Fruit fly (Drosophila melanogaster): ENCODE measurements around the gene Srp72.

The Srp72 gene

DNA sequence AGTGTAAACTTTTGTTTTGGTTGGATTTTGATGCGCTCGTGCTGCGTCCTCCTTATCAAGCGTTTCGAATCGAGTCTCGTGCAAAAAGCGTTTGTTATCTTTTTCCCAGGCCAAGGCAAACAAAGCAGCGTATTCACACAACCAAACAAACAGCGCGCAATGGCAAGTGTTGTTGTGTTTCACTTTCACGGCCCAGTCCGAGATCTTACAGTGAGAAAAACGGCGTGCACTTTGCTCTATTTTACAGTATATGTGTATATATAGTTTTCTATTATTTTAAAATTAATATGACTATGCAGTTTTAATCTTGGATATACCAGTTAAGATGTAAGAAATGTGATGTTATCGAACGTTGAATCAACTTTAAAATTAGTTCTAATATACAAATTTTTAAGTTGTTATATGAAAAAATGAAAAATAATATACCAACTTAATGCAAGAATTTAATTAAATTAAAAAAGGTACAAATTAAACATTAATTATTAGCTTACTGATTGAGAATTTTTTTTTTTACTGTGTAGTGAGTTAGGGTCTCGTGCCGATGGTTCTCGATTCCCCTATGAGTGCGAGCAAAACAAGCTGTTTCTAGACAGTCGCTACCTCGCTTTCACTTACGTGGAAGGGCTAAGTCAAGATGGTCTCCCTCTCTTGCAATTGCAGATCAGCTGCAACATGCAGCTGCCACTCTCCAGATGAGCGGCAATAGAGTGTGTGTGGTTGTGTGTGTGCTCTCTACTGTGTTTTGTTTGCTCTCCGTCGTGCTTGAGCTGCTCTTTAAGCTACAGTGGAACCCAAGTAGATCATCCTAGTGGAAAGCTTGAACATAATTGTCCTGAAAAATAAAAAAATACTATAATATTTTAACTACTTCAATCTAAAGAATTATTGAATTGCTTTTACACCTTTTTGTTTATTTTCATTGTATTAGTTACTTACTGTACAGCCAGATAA lies 6.0 kb downstream of the Srp72 start (continued):
- TF ChIP-seq sna (GFP tag; IDR thresholded peaks at IDR 0.05; ENCODE audit: partially characterized antibody): no peak
- peak; percentile 95 for TF ChIP-seq CG33557 (GFP tag; optimal IDR thresholded peaks at IDR 0.05)
- TF ChIP-seq CG2120 (GFP tag; optimal IDR thresholded peaks at IDR 0.05): peak; percentile 55
- TF ChIP-seq psq (GFP tag; optimal IDR thresholded peaks at IDR 0.05): peak; percentile 62
- no peak for TF ChIP-seq Lim3 (GFP tag; IDR thresholded peaks at IDR 0.05)
- TF ChIP-seq slp2 (GFP tag; optimal IDR thresholded peaks at IDR 0.05): no peak
- TF ChIP-seq CG8388 (GFP tag; optimal IDR thresholded peaks at IDR 0.05): peak; percentile 96
- TF ChIP-seq CG1602 (GFP tag; optimal IDR thresholded peaks at IDR 0.05): peak; percentile 86
- peak; percentile 80 for TF ChIP-seq CG6683 (GFP tag; optimal IDR thresholded peaks at IDR 0.05)
- TF ChIP-seq Gug (GFP tag; IDR thresholded peaks at IDR 0.05): peak; percentile 58; the same call in 2 of the 4 replicates
- peak; percentile 73 for TF ChIP-seq row (GFP tag; IDR thresholded peaks at IDR 0.05)
- peak; percentile 75 for TF ChIP-seq scrt (GFP tag; optimal IDR thresholded peaks at IDR 0.05)
- TF ChIP-seq CG43689 (GFP tag; IDR thresholded peaks at IDR 0.05): peak; percentile 55; the same call in 1 of the 2 replicates
- no peak for TF ChIP-seq Dfd (GFP tag; optimal IDR thresholded peaks at IDR 0.05)
- TF ChIP-seq CG8944 (GFP tag; optimal IDR thresholded peaks at IDR 0.05): peak; percentile 21
- peak; percentile 87 for TF ChIP-seq CG4424 (GFP tag; optimal IDR thresholded peaks at IDR 0.05)
- TF ChIP-seq CG6654 (GFP tag; optimal IDR thresholded peaks at IDR 0.05): peak; percentile 68
- peak; percentile 49; the same call in 1 of the 2 replicates for TF ChIP-seq CG1024 (GFP tag; IDR thresholded peaks at IDR 0.05)
- no peak for TF ChIP-seq Bteb2 (GFP tag; optimal IDR thresholded peaks at IDR 0.05)
- TF ChIP-seq CG2129 (GFP tag; IDR thresholded peaks at IDR 0.05; ENCODE audit: partially characterized antibody): no peak
- peak; percentile 64; the same call in 1 of the 2 replicates for TF ChIP-seq CG10959 (GFP tag; IDR thresholded peaks at IDR 0.05)
- TF ChIP-seq Meics (GFP tag; optimal IDR thresholded peaks at IDR 0.05): peak; percentile 87
- TF ChIP-seq disco-r (GFP tag; optimal IDR thresholded peaks at IDR 0.05): no peak
- peak; percentile 81 for TF ChIP-seq ttk (GFP tag; IDR thresholded peaks at IDR 0.05)
- TF ChIP-seq nmo (GFP tag; optimal IDR thresholded peaks at IDR 0.05): peak; percentile 98
- TF ChIP-seq GATAe (GFP tag; conservative IDR thresholded peaks at IDR 0.05): no peak; the same call in 1 of the 2 replicates
- TF ChIP-seq CG7928 (GFP tag; optimal IDR thresholded peaks at IDR 0.05): no peak
- TF ChIP-seq Hr3 (GFP tag; optimal IDR thresholded peaks at IDR 0.05): peak; percentile 85
- peak; percentile 59 for TF ChIP-seq sd (tag; optimal IDR thresholded peaks at IDR 0.05)
- peak; percentile 86 for TF ChIP-seq CG4820 (GFP tag; optimal IDR thresholded peaks at IDR 0.05)
- no peak for TF ChIP-seq CG12744 (GFP tag; optimal IDR thresholded peaks at IDR 0.05)
- TF ChIP-seq CG9932 (GFP tag; IDR thresholded peaks at IDR 0.05): no peak
- peak; percentile 45 for TF ChIP-seq MTF-1 (GFP tag; optimal IDR thresholded peaks at IDR 0.05; ENCODE audit: borderline replicate concordance)
- peak; percentile 92 for TF ChIP-seq CG12299 (tag; optimal IDR thresholded peaks at IDR 0.05)
- TF ChIP-seq klu (GFP tag; IDR thresholded peaks at IDR 0.05): peak; percentile 53
- TF ChIP-seq prd (optimal IDR thresholded peaks at IDR 0.05): no peak
- TF ChIP-seq prd (GFP tag; IDR thresholded peaks at IDR 0.05): peak; percentile 86
- TF ChIP-seq Atf6 (GFP tag; IDR thresholded peaks at IDR 0.05): peak; percentile 28; the same call in 1 of the 2 replicates
- peak; percentile 65 for TF ChIP-seq CG8290 (GFP tag; optimal IDR thresholded peaks at IDR 0.05)
- TF ChIP-seq CG8290 (tag; optimal IDR thresholded peaks at IDR 0.05): peak; percentile 11 to 25
- peak; percentile 75 for TF ChIP-seq caup (GFP tag; optimal IDR thresholded peaks at IDR 0.05; ENCODE audit: severe bottlenecking)
- peak; percentile 25 for TF ChIP-seq CG33213 (GFP tag; optimal IDR thresholded peaks at IDR 0.05)
- no peak for TF ChIP-seq vfl (GFP tag; optimal IDR thresholded peaks at IDR 0.05)
- TF ChIP-seq knrl (GFP tag; IDR thresholded peaks at IDR 0.05; ENCODE audit: partially characterized antibody): no peak
- TF ChIP-seq ind (GFP tag; optimal IDR thresholded peaks at IDR 0.05): peak; percentile 76
- peak; percentile 63 for TF ChIP-seq CG6272 (GFP tag; IDR thresholded peaks at IDR 0.05)
- no peak for TF ChIP-seq z (GFP tag; IDR thresholded peaks at IDR 0.05)
- TF ChIP-seq CG10321 (GFP tag; IDR thresholded peaks at IDR 0.05): no peak
- TF ChIP-seq ara (GFP tag; IDR thresholded peaks at IDR 0.05): peak; percentile 55
